Fruit fly (Drosophila melanogaster) S2 (cell line): ENCODE results near the gene CG13793.

ENCODE experiments used
- CG8478 ChIP-seq: fragments of >200 bp; optimal IDR thresholded peaks from 2 replicates; lab custom pipeline; 2018
- CTCF ChIP-seq, 2 experiments: fragments of >200 bp; optimal IDR thresholded peaks; 2 replicates each; lab custom pipeline; 2018

DNA sequence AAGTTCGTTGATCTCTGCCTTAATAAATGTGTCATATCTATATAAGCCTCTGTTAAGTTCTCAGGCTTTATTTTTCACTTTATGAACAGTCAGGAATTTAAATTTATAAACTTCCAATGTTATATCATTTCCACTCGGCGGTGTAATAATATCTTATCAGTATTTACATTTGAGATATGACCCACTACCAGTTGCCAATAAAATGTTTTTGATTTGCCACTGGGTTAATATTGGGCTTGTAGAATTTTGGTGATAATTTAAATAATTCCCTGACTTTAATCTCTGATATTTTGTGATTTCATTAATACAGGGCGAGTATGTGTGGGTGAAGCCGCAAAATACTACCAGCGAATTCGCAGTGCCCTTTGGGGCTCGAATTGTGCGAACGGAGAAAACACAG lies 39.0 kb downstream of the CG13793 start:
- TF ChIP-seq CG8478 (lab: Kevin White, UChicago) (no peak), CTCF (optimal IDR thresholded peaks at IDR 0.05; lab: Kevin White, UChicago) (no peak)
